Fruit fly (Drosophila melanogaster): ENCODE data around the gene kuk.

The kuk gene

dm6 chr3R:17115668-17116067, 35.6 kb downstream of the kuk start (continued):
- TF ChIP-seq zfh2 (GFP tag; optimal IDR thresholded peaks at IDR 0.05) (no peak), CG17568 (GFP tag; optimal IDR thresholded peaks at IDR 0.05) (peak; percentile 63), CG9797 (GFP tag; optimal IDR thresholded peaks at IDR 0.05) (no peak), rib (GFP tag; IDR thresholded peaks at IDR 0.05) (no peak), CG2712 (tag; optimal IDR thresholded peaks at IDR 0.05) (peak; percentile 40), Xbp1 (GFP tag; optimal IDR thresholded peaks at IDR 0.05) (no peak), Fer3 (tag; optimal IDR thresholded peaks at IDR 0.05) (no peak), gsb-n (tag; optimal IDR thresholded peaks at IDR 0.05) (no peak), dysf (GFP tag; IDR thresholded peaks at IDR 0.05) (no peak), Taf1 (GFP tag; IDR thresholded peaks at IDR 0.05) (no peak), exex (tag; optimal IDR thresholded peaks at IDR 0.05) (peak; percentile 48), psq (GFP tag; optimal IDR thresholded peaks at IDR 0.05) (no peak), CG6254 (GFP tag; optimal IDR thresholded peaks at IDR 0.05) (peak; percentile 30), lbe (GFP tag; optimal IDR thresholded peaks at IDR 0.05) (peak; percentile 45), CG31224 (GFP tag; IDR thresholded peaks at IDR 0.05) (no peak), CG10462 (GFP tag; optimal IDR thresholded peaks at IDR 0.05) (no peak), dm (GFP tag; optimal IDR thresholded peaks at IDR 0.05) (no peak), CG6813 (GFP tag; optimal IDR thresholded peaks at IDR 0.05) (peak; percentile 63), fd102C (GFP tag; optimal IDR thresholded peaks at IDR 0.05) (no peak), Hmx (GFP tag; optimal IDR thresholded peaks at IDR 0.05) (no peak), salm (tag; optimal IDR thresholded peaks at IDR 0.05) (peak; percentile 56), CG11456 (GFP tag; IDR thresholded peaks at IDR 0.05) (no peak), CG3847 (GFP tag; IDR thresholded peaks at IDR 0.05) (no peak), Eip74EF (GFP tag; optimal IDR thresholded peaks at IDR 0.05) (peak in 1 of 2 experiments; percentile 12), CG14441 (GFP tag; IDR thresholded peaks at IDR 0.05) (0 out of 2 replicates have a peak, but pooled peaks have one; percentile 20), sens (GFP tag) (peak; percentile 70), CG1233 (GFP tag; optimal IDR thresholded peaks at IDR 0.05) (peak; percentile 20), Dll (GFP tag; IDR thresholded peaks at IDR 0.05; ENCODE audit: partially characterized antibody) (no peak), CG10321 (GFP tag; IDR thresholded peaks at IDR 0.05) (no peak), CG11723 (GFP tag; optimal IDR thresholded peaks at IDR 0.05) (peak; percentile 25), CG1602 (GFP tag; optimal IDR thresholded peaks at IDR 0.05) (no peak), esg (GFP tag; conservative IDR thresholded peaks at IDR 0.05) (no peak), CoRest (tag; optimal IDR thresholded peaks at IDR 0.05) (no peak), CG2199 (GFP tag; IDR thresholded peaks at IDR 0.05) (no peak), slbo (GFP tag; IDR thresholded peaks at IDR 0.05) (no peak), CG10565 (GFP tag; optimal IDR thresholded peaks at IDR 0.05) (no peak), repo (GFP tag; optimal IDR thresholded peaks at IDR 0.05) (no peak), Xrp1 (GFP tag; IDR thresholded peaks at IDR 0.05) (no peak), tx (GFP tag; optimal IDR thresholded peaks at IDR 0.05) (no peak), nerfin-2 (GFP tag; IDR thresholded peaks at IDR 0.05; ENCODE audit: partially characterized antibody) (no peak), her (GFP tag; optimal IDR thresholded peaks at IDR 0.05) (no peak), CG4707 (GFP tag; optimal IDR thresholded peaks at IDR 0.05) (peak; percentile 38), CG7928 (GFP tag; optimal IDR thresholded peaks at IDR 0.05) (no peak), ac (GFP tag; optimal IDR thresholded peaks at IDR 0.05) (no peak), CG1603 (tag; optimal IDR thresholded peaks at IDR 0.05) (no peak), mam (GFP tag; optimal IDR thresholded peaks at IDR 0.05) (no peak), Ptx1 (GFP tag; IDR thresholded peaks at IDR 0.05) (no peak), Deaf1 (tag; optimal IDR thresholded peaks at IDR 0.05) (no peak), jumu (GFP tag; optimal IDR thresholded peaks at IDR 0.05) (no peak), Nf-YC (tag; optimal IDR thresholded peaks at IDR 0.05) (no peak), CG12071 (GFP tag; optimal IDR thresholded peaks at IDR 0.05) (no peak), sug (tag; optimal IDR thresholded peaks at IDR 0.05) (peak; percentile 48)

All from whole organism, embryonic.